Worm (Caenorhabditis elegans) whole organism, mixed stage, embryonic: ENCODE data around the gene npax-3.
A peak's percentile ranks its signal among the peaks of the same experiment; 100 is the strongest.

Source experiments
- M03D4.4 ChIP-seq: sonication (generic microtip); optimal IDR thresholded peaks from 2 replicates; lab custom pipeline; 2017; ENCODE audit warnings: mild to moderate bottlenecking, missing genetic modification characterization, missing compliant biosample characterization
- blmp-1 ChIP-seq: fragments of 150-350 bp; optimal IDR thresholded peaks from 2 replicates; lab custom pipeline; 2014; ENCODE audit warnings: missing biosample characterization, missing genetic modification characterization
- ceh-39 ChIP-seq: fragments of 150-350 bp; optimal IDR thresholded peaks from 2 replicates; lab custom pipeline; 2014; ENCODE audit warnings: missing biosample characterization, missing genetic modification characterization
- ceh-83 ChIP-seq: fragments of 200-800 bp; sonication (Bioruptor generic); optimal IDR thresholded peaks from 2 replicates; lab custom pipeline; 2018; ENCODE audit warnings: mild to moderate bottlenecking, missing genetic modification characterization, missing compliant biosample characterization
- ces-1 ChIP-seq: fragments of 150-350 bp; optimal IDR thresholded peaks from 2 replicates; lab custom pipeline; 2014; ENCODE audit warnings: missing biosample characterization, missing genetic modification reagents, missing genetic modification characterization
- cnd-1 ChIP-seq: fragments of 200-800 bp; sonication (Bioruptor generic); optimal IDR thresholded peaks from 2 replicates; lab custom pipeline; 2018; ENCODE audit warnings: mild to moderate bottlenecking, missing genetic modification characterization, missing compliant biosample characterization
- drap-1 ChIP-seq: fragments of 200-800 bp; sonication (Bioruptor generic); optimal IDR thresholded peaks from 3 replicates; lab custom pipeline; 2018; ENCODE audit warnings: mild to moderate bottlenecking, missing genetic modification characterization, missing compliant biosample characterization
- elt-1 ChIP-seq: sonication (generic microtip); optimal IDR thresholded peaks from 2 replicates; lab custom pipeline; 2017; ENCODE audit warnings: missing genetic modification characterization, mild to moderate bottlenecking, missing compliant biosample characterization, antibody characterized with exemption, moderate library complexity, borderline replicate concordance; ENCODE audit not compliant: insufficient read depth
- elt-3 ChIP-seq: fragments of 150-350 bp; optimal IDR thresholded peaks from 2 replicates; lab custom pipeline; 2014; ENCODE audit warnings: missing biosample characterization, missing genetic modification characterization
- ham-2 ChIP-seq: fragments of 200-800 bp; sonication (Bioruptor generic); optimal IDR thresholded peaks from 2 replicates; lab custom pipeline; 2018; ENCODE audit warnings: mild to moderate bottlenecking, missing genetic modification characterization, missing compliant biosample characterization
- hlh-1 ChIP-seq: fragments of 150-350 bp; optimal IDR thresholded peaks from 2 replicates; lab custom pipeline; 2014; ENCODE audit warnings: missing biosample characterization, missing genetic modification reagents, missing genetic modification characterization
- lin-13 ChIP-seq: fragments of 150-350 bp; optimal IDR thresholded peaks from 2 replicates; lab custom pipeline; 2014; ENCODE audit warnings: missing biosample characterization, missing genetic modification characterization
- lin-32 ChIP-seq: fragments of 200-800 bp; sonication (Bioruptor generic); optimal IDR thresholded peaks from 2 replicates; lab custom pipeline; 2018; ENCODE audit warnings: mild to moderate bottlenecking, missing genetic modification characterization, missing compliant biosample characterization
- lsy-2 ChIP-seq: fragments of 150-350 bp; optimal IDR thresholded peaks from 2 replicates; lab custom pipeline; 2014; ENCODE audit warnings: missing biosample characterization, missing genetic modification characterization
- mab-5 ChIP-seq: fragments of 150-350 bp; optimal IDR thresholded peaks from 2 replicates; lab custom pipeline; 2014; ENCODE audit warnings: missing biosample characterization, missing genetic modification characterization
- mep-1 ChIP-seq: fragments of 150-350 bp; optimal IDR thresholded peaks from 2 replicates; lab custom pipeline; 2017; ENCODE audit warnings: missing biosample characterization, missing genetic modification reagents, missing genetic modification characterization, inconsistent platforms
- mls-2 ChIP-seq: sonication (generic microtip); optimal IDR thresholded peaks from 2 replicates; lab custom pipeline; 2016; ENCODE audit warnings: mild to moderate bottlenecking, missing genetic modification characterization, moderate library complexity, missing compliant biosample characterization
- nhr-12 ChIP-seq: fragments of 150-350 bp; optimal IDR thresholded peaks from 2 replicates; lab custom pipeline; 2014; ENCODE audit warnings: missing biosample characterization, missing genetic modification characterization
- nhr-2 ChIP-seq: fragments of 150-350 bp; optimal IDR thresholded peaks from 2 replicates; lab custom pipeline; 2014; ENCODE audit warnings: missing biosample characterization, missing genetic modification characterization
- nhr-237 ChIP-seq: fragments of 150-350 bp; optimal IDR thresholded peaks from 2 replicates; lab custom pipeline; 2014; ENCODE audit warnings: missing biosample characterization, missing genetic modification characterization
- nhr-28 ChIP-seq: fragments of 150-350 bp; optimal IDR thresholded peaks from 2 replicates; lab custom pipeline; 2014; ENCODE audit warnings: missing biosample characterization, missing genetic modification characterization
- nhr-76 ChIP-seq: sonication (generic microtip); optimal IDR thresholded peaks from 2 replicates; lab custom pipeline; 2017; ENCODE audit warnings: missing biosample characterization, missing genetic modification characterization
- pha-4 ChIP-seq: fragments of 150-350 bp; optimal IDR thresholded peaks from 2 replicates; lab custom pipeline; 2018; ENCODE audit warnings: missing biosample characterization, missing genetic modification reagents, missing genetic modification characterization
- snpc-4 ChIP-seq: fragments of 150-350 bp; optimal IDR thresholded peaks from 2 replicates; lab custom pipeline; 2014; ENCODE audit warnings: missing biosample characterization, missing genetic modification characterization
- sptf-1 ChIP-seq: sonication (generic microtip); optimal IDR thresholded peaks from 2 replicates; lab custom pipeline; 2017; ENCODE audit warnings: mild to moderate bottlenecking, missing genetic modification characterization, moderate library complexity, missing compliant biosample characterization
- unc-39 ChIP-seq: fragments of 150-350 bp; optimal IDR thresholded peaks from 2 replicates; lab custom pipeline; 2014; ENCODE audit warnings: missing biosample characterization, missing genetic modification characterization
- unc-62 ChIP-seq: fragments of 150-350 bp; optimal IDR thresholded peaks from 2 replicates; lab custom pipeline; 2014; ENCODE audit warnings: missing biosample characterization, missing genetic modification reagents, missing genetic modification characterization
- zip-8 ChIP-seq: fragments of 150-350 bp; optimal IDR thresholded peaks from 2 replicates; lab custom pipeline; 2014; ENCODE audit warnings: missing biosample characterization, missing genetic modification characterization
- ztf-11 ChIP-seq: fragments of 150-350 bp; optimal IDR thresholded peaks from 2 replicates; lab custom pipeline; 2014; ENCODE audit warnings: missing biosample characterization, missing genetic modification characterization

The npax-3 gene

ce11 chrIV:10815950-10816349 lies 12.0 kb downstream of the npax-3 start:
- no peak for TF ChIP-seq unc-62 (GFP tag; lab: Kevin White, UChicago)
- TF ChIP-seq lsy-2 (tag; lab: Kevin White, UChicago) = no peak
- peak; percentile 33 for TF ChIP-seq blmp-1 (tag; lab: Kevin White, UChicago)

- TF ChIP-seq mls-2 (tag; lab: Kevin White, UChicago) = no peak
- no peak for TF ChIP-seq ces-1 (GFP tag; lab: Kevin White, UChicago)
- TF ChIP-seq drap-1 (GFP tag; lab: Kevin White, UChicago) = no peak
- no peak for TF ChIP-seq sptf-1 (tag; lab: Kevin White, UChicago)
- TF ChIP-seq ceh-83 (GFP tag; lab: Kevin White, UChicago) = no peak
- TF ChIP-seq elt-3 = no peak
- no peak for TF ChIP-seq elt-1 (tag; lab: Kevin White, UChicago)
- no peak for TF ChIP-seq ceh-39 (tag; lab: Kevin White, UChicago)
- TF ChIP-seq snpc-4 (tag; lab: Kevin White, UChicago) = no peak
- TF ChIP-seq mep-1 (tag; lab: Kevin White, UChicago) = no peak
- TF ChIP-seq ham-2 (GFP tag; lab: Kevin White, UChicago) = no peak
- TF ChIP-seq unc-62 (GFP tag; lab: Kevin White, UChicago) = no peak
- TF ChIP-seq nhr-12 = no peak
- TF ChIP-seq nhr-76 (tag; lab: Kevin White, UChicago) = no peak
- no peak for TF ChIP-seq mab-5 (tag; lab: Kevin White, UChicago)
These were observed 15.8 kb downstream of the npax-3 start, which contains the start of gene miz-1 for ce11 chrIV:10812099-10812498. Gene miz-1 (plus strand): TSS chrIV:10812399.

ce11 chrIV:10811388-10811787 lies 16.6 kb downstream of the npax-3 start:
- TF ChIP-seq lin-32 = no peak
- peak; percentile 85 for TF ChIP-seq pha-4 (tag; lab: Kevin White, UChicago)

ce11 chrIV:10810820-10811219 lies 17.1 kb downstream of the npax-3 start:
- TF ChIP-seq snpc-4 (tag; lab: Kevin White, UChicago) (no peak), zip-8 (tag; lab: Kevin White, UChicago) (no peak), lin-32 (no peak), hlh-1 (tag; lab: Kevin White, UChicago) (no peak), lin-13 (no peak), nhr-12 (no peak), nhr-28 (tag; lab: Kevin White, UChicago) (no peak), ztf-11 (no peak), sptf-1 (tag; lab: Kevin White, UChicago) (no peak)

ce11 chrIV:10803973-10804372 lies 24.0 kb downstream of the npax-3 start:
- TF ChIP-seq mab-5 (tag; lab: Kevin White, UChicago) (no peak), lin-32 (no peak), pha-4 (tag; lab: Kevin White, UChicago) (no peak), nhr-28 (tag; lab: Kevin White, UChicago) (no peak), blmp-1 (tag; lab: Kevin White, UChicago) (no peak), mep-1 (tag; lab: Kevin White, UChicago) (no peak), ces-1 (GFP tag; lab: Kevin White, UChicago) (no peak), elt-3 (no peak), nhr-2 (tag; lab: Kevin White, UChicago) (no peak), snpc-4 (tag; lab: Kevin White, UChicago) (no peak), sptf-1 (tag; lab: Kevin White, UChicago) (no peak)

- no peak for TF ChIP-seq lin-32
- TF ChIP-seq blmp-1 (tag; lab: Kevin White, UChicago) = no peak
- TF ChIP-seq unc-39 (tag; lab: Kevin White, UChicago) = no peak
- no peak for TF ChIP-seq ceh-83 (GFP tag; lab: Kevin White, UChicago)
- no peak for TF ChIP-seq sptf-1 (tag; lab: Kevin White, UChicago)
- no peak for TF ChIP-seq ces-1 (GFP tag; lab: Kevin White, UChicago)
- no peak for TF ChIP-seq elt-1 (tag; lab: Kevin White, UChicago)
- no peak for TF ChIP-seq nhr-237 (tag; lab: Kevin White, UChicago)
- no peak for TF ChIP-seq snpc-4 (tag; lab: Kevin White, UChicago)
- no peak for TF ChIP-seq cnd-1 (tag; lab: Kevin White, UChicago)
- no peak for TF ChIP-seq drap-1 (GFP tag; lab: Kevin White, UChicago)
- TF ChIP-seq M03D4.4 (tag; lab: Kevin White, UChicago) = no peak
- no peak for TF ChIP-seq lin-13
- no peak for TF ChIP-seq ztf-11
These were observed 28.6 kb downstream of the npax-3 start, which contains the start of gene zipt-2.1 for ce11 chrIV:10799354-10799753. Gene zipt-2.1 (plus strand): TSS chrIV:10799654.
